Fruit fly (Drosophila melanogaster) whole organism, prepupa: ENCODE data around the gene Trmt112.
A peak's percentile ranks its signal among the peaks of the same experiment; 100 is the strongest.

Source experiments
- Blimp-1 ChIP-seq: fragments of 200-800 bp; sonication (Bioruptor generic); optimal IDR thresholded peaks from 3 replicates; lab custom pipeline; 2017; ENCODE audit warnings: missing biosample characterization, missing genetic modification characterization, mild to moderate bottlenecking, moderate library complexity, missing genetic modification reagents
- CG10669 ChIP-seq: fragments of 200-800 bp; sonication (Bioruptor generic); optimal IDR thresholded peaks from 3 replicates; lab custom pipeline; 2018; ENCODE audit warnings: missing biosample characterization, mild to moderate bottlenecking, missing genetic modification characterization, moderate library complexity
- CG11762 ChIP-seq: fragments of 200-800 bp; sonication (Bioruptor generic); optimal IDR thresholded peaks from 3 replicates; lab custom pipeline; 2016; ENCODE audit warnings: missing biosample characterization, missing genetic modification characterization; ENCODE audit not compliant: insufficient read depth
- CG11902 ChIP-seq: fragments of 200-800 bp; sonication (Bioruptor generic); optimal IDR thresholded peaks from 3 replicates; lab custom pipeline; 2016; ENCODE audit warnings: missing biosample characterization, missing genetic modification characterization
- CG15336 ChIP-seq: fragments of 200-800 bp; sonication (Bioruptor generic); IDR thresholded peaks from 2 replicates; pipeline ENCODE4 v1.3.6; 2022; ENCODE audit warnings: missing biosample characterization, missing genetic modification characterization
- CG1621 ChIP-seq: fragments of 200-800 bp; sonication (Bioruptor generic); optimal IDR thresholded peaks from 3 replicates; lab custom pipeline; 2018; ENCODE audit warnings: missing biosample characterization, mild to moderate bottlenecking, missing genetic modification characterization
- CG3032 ChIP-seq: fragments of 200-800 bp; optimal IDR thresholded peaks from 2 replicates; lab custom pipeline; 2019; ENCODE audit warnings: missing biosample characterization, mild to moderate bottlenecking, missing genetic modification characterization, moderate library complexity
- CG31627 ChIP-seq: fragments of 200-800 bp; sonication (Bioruptor generic); optimal IDR thresholded peaks from 3 replicates; lab custom pipeline; 2016; ENCODE audit warnings: missing biosample characterization, missing genetic modification characterization
- CG32006 ChIP-seq: fragments of 200-800 bp; sonication (Bioruptor generic); optimal IDR thresholded peaks from 3 replicates; lab custom pipeline; 2017; ENCODE audit warnings: missing biosample characterization, mild to moderate bottlenecking, missing genetic modification characterization
- CG3919 ChIP-seq: fragments of 200-800 bp; sonication (Bioruptor generic); optimal IDR thresholded peaks from 3 replicates; lab custom pipeline; 2016; ENCODE audit warnings: missing biosample characterization, missing genetic modification characterization
- CG6163 ChIP-seq: fragments of 200-800 bp; sonication (Bioruptor generic); IDR thresholded peaks from 3 replicates; pipeline ENCODE4 v1.3.6; 2022; ENCODE audit warnings: missing biosample characterization, missing genetic modification characterization
- CG6276 ChIP-seq: fragments of 200-800 bp; sonication (Bioruptor generic); optimal IDR thresholded peaks from 2 replicates; lab custom pipeline; 2017; ENCODE audit warnings: missing biosample characterization, mild to moderate bottlenecking, missing genetic modification characterization
- CG6792 ChIP-seq: fragments of 200-800 bp; sonication (Bioruptor generic); optimal IDR thresholded peaks from 3 replicates; lab custom pipeline; 2016; ENCODE audit warnings: missing biosample characterization, missing genetic modification characterization
- CG6808 ChIP-seq: fragments of 200-800 bp; sonication (Bioruptor generic); optimal IDR thresholded peaks from 3 replicates; lab custom pipeline; 2017; ENCODE audit warnings: missing biosample characterization, missing genetic modification characterization, mild to moderate bottlenecking, moderate library complexity, missing genetic modification reagents
- CG6854 ChIP-seq: fragments of 200-800 bp; sonication (Bioruptor generic); optimal IDR thresholded peaks from 2 replicates; lab custom pipeline; 2017; ENCODE audit warnings: missing biosample characterization, mild to moderate bottlenecking, missing genetic modification characterization
- CG7368 ChIP-seq: fragments of 200-800 bp; sonication (Bioruptor generic); optimal IDR thresholded peaks from 3 replicates; lab custom pipeline; 2016; ENCODE audit warnings: missing biosample characterization, missing genetic modification characterization
- CG8119 ChIP-seq: fragments of 200-800 bp; sonication (Bioruptor generic); IDR thresholded peaks from 3 replicates; pipeline ENCODE4 v1.3.6; 2022; ENCODE audit warnings: missing biosample characterization, missing genetic modification characterization
- CG8319 ChIP-seq: fragments of 200-800 bp; sonication (Bioruptor generic); optimal IDR thresholded peaks from 3 replicates; lab custom pipeline; 2016; ENCODE audit warnings: missing biosample characterization, missing genetic modification characterization
- CG8632 ChIP-seq: fragments of 200-800 bp; sonication (Bioruptor generic); optimal IDR thresholded peaks from 3 replicates; lab custom pipeline; 2016; ENCODE audit warnings: missing biosample characterization, missing genetic modification characterization
- CG9139 ChIP-seq: fragments of 200-800 bp; sonication (Bioruptor generic); optimal IDR thresholded peaks from 3 replicates; lab custom pipeline; 2017; ENCODE audit warnings: missing biosample characterization, mild to moderate bottlenecking, missing genetic modification characterization
- Eip75B ChIP-seq: fragments of 200-800 bp; sonication (Bioruptor generic); optimal IDR thresholded peaks from 3 replicates; lab custom pipeline; 2016; ENCODE audit warnings: missing biosample characterization, missing genetic modification characterization
- Eip78C ChIP-seq: fragments of 200-800 bp; sonication (Bioruptor generic); peaks from one replicate; lab custom pipeline; 2016; ENCODE audit warnings: missing biosample characterization, missing genetic modification characterization
- Ets21C ChIP-seq: fragments of 200-800 bp; sonication (Bioruptor generic); optimal IDR thresholded peaks from 3 replicates; lab custom pipeline; 2016; ENCODE audit warnings: missing biosample characterization, missing genetic modification characterization
- Ets96B ChIP-seq: fragments of 200-800 bp; optimal IDR thresholded peaks from 2 replicates; lab custom pipeline; 2019; ENCODE audit warnings: missing biosample characterization, mild to moderate bottlenecking, missing genetic modification characterization, moderate library complexity
- Gug ChIP-seq: fragments of 200-800 bp; sonication (Bioruptor generic); IDR thresholded peaks from 2 replicates; pipeline ENCODE4 v1.3.6; 2022; ENCODE audit warnings: missing biosample characterization, missing genetic modification characterization
- Hr38 ChIP-seq: sonication (Bioruptor generic); optimal IDR thresholded peaks from 2 replicates; lab custom pipeline; 2016; ENCODE audit warnings: missing biosample characterization, missing genetic modification characterization
- Hr39 ChIP-seq: fragments of 200-800 bp; sonication (Bioruptor generic); optimal IDR thresholded peaks from 2 replicates; lab custom pipeline; 2016; ENCODE audit warnings: missing biosample characterization, missing genetic modification characterization
- OdsH ChIP-seq: fragments of 200-800 bp; sonication (Bioruptor generic); optimal IDR thresholded peaks from 3 replicates; lab custom pipeline; 2016; ENCODE audit warnings: missing biosample characterization, missing genetic modification characterization
- Smox ChIP-seq: fragments of 200-800 bp; sonication (Bioruptor generic); optimal IDR thresholded peaks from 3 replicates; lab custom pipeline; 2016; ENCODE audit warnings: missing biosample characterization, missing genetic modification characterization
- Sox102F ChIP-seq: fragments of 200-800 bp; sonication (Bioruptor generic); optimal IDR thresholded peaks from 2 replicates; lab custom pipeline; 2016; ENCODE audit warnings: missing biosample characterization, mild to moderate bottlenecking, missing genetic modification characterization
- Sox14 ChIP-seq: fragments of 200-800 bp; sonication (Bioruptor generic); optimal IDR thresholded peaks from 3 replicates; lab custom pipeline; 2016; ENCODE audit warnings: missing biosample characterization, missing genetic modification characterization
- achi ChIP-seq: fragments of 200-800 bp; sonication (Bioruptor generic); optimal IDR thresholded peaks from 3 replicates; lab custom pipeline; 2016; ENCODE audit warnings: missing biosample characterization, missing genetic modification characterization
- cyc ChIP-seq: fragments of 200-800 bp; sonication (Bioruptor generic); optimal IDR thresholded peaks from 3 replicates; lab custom pipeline; 2016; ENCODE audit warnings: missing biosample characterization, missing genetic modification characterization
- eg ChIP-seq: fragments of 200-800 bp; sonication (Bioruptor generic); IDR thresholded peaks from 3 replicates; pipeline ENCODE4 v1.3.6; 2022; ENCODE audit warnings: missing biosample characterization, missing genetic modification characterization
- esn ChIP-seq: fragments of 200-800 bp; sonication (Bioruptor generic); optimal IDR thresholded peaks from 2 replicates; lab custom pipeline; 2016; ENCODE audit warnings: missing biosample characterization, mild to moderate bottlenecking, missing genetic modification characterization, moderate library complexity
- fd85E ChIP-seq: fragments of 200-800 bp; sonication (Bioruptor generic); optimal IDR thresholded peaks from 3 replicates; lab custom pipeline; 2016; ENCODE audit warnings: missing biosample characterization, missing genetic modification characterization
- fkh ChIP-seq: fragments of 200-800 bp; sonication (Bioruptor generic); optimal IDR thresholded peaks from 3 replicates; lab custom pipeline; 2017; ENCODE audit warnings: missing biosample characterization, mild to moderate bottlenecking, missing genetic modification characterization, moderate library complexity
- lz ChIP-seq: fragments of 200-800 bp; sonication (Bioruptor generic); optimal IDR thresholded peaks from 3 replicates; lab custom pipeline; 2016; ENCODE audit warnings: missing biosample characterization, missing genetic modification characterization
- pdm3 ChIP-seq: fragments of 200-800 bp; sonication (Bioruptor generic); optimal IDR thresholded peaks from 3 replicates; lab custom pipeline; 2016; ENCODE audit warnings: missing biosample characterization, missing genetic modification characterization
- salr ChIP-seq, 2 experiments: fragments of 200-800 bp; sonication (Bioruptor generic); optimal IDR thresholded peaks; 3 replicates each; lab custom pipeline; 2016 to 2018; ENCODE audit warnings: missing biosample characterization in 2 of 2, missing genetic modification characterization in 2 of 2, mild to moderate bottlenecking in 1 of 2
- spab ChIP-seq: fragments of 200-800 bp; sonication (Bioruptor generic); optimal IDR thresholded peaks from 2 replicates; lab custom pipeline; 2017; ENCODE audit warnings: missing biosample characterization, mild to moderate bottlenecking, missing genetic modification characterization, missing genetic modification reagents
- ss ChIP-seq, 2 experiments: fragments of 200-800 bp; sonication (Bioruptor generic); optimal IDR thresholded peaks; 2 replicates in 1 of 2; 3 replicates in 1 of 2; lab custom pipeline; 2017 to 2018; ENCODE audit warnings: mild to moderate bottlenecking in 2 of 2, missing biosample characterization in 2 of 2, missing genetic modification characterization in 2 of 2, moderate library complexity in 1 of 2
- svp ChIP-seq: fragments of 200-800 bp; sonication (Bioruptor generic); peaks from one replicate; lab custom pipeline; 2016; ENCODE audit warnings: missing biosample characterization, missing genetic modification characterization

The Trmt112 gene

DNA sequence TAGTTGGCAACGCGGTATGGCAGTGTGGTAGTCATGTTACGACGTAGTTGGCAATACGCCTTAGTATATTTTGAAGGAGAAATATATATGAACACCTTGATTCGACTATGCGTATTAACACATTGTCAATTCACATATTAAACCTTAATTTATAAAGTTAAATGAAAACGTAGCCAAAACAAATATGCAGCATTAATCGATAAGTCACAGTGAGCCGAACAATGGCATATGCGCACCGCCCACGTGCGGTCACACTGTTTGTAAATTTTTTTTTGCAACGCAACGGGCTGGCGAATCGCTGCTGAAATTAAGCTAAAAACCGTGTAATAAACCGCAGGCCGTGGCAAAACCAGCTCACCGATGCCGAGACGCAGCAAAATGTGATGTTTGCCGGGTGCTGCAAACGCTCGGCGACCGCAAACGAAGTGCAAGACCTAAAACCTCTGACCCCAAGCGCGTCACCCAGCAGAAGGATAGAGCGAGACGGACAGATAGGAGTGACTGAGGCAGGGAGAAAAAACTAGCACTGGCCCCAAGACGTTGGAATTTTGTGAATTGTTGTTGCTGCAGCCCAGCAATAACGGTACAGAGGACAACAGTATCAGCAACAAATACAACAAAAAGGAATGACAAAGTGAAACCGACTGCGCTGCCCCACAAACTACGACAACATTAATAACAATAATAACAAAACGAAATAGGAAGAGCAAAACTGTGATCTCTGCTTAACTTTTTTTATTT lies 40.9 kb downstream of the Trmt112 start:
- TF ChIP-seq Ets21C (GFP tag; lab: Kevin White, UChicago) (no peak), CG6854 (GFP tag; lab: Kevin White, UChicago) (peak; percentile 30), Hr39 (peak; percentile 6), Sox14 (GFP tag; lab: Kevin White, UChicago) (peak; percentile 38), svp (GFP tag; lab: Kevin White, UChicago) (peak; percentile 100), OdsH (GFP tag; lab: Kevin White, UChicago) (no peak), ss (GFP tag; optimal IDR thresholded peaks at IDR 0.05; lab: Kevin White, UChicago) (peak in 1 of 2 experiments; percentile 30), spab (GFP tag; lab: Kevin White, UChicago) (no peak), CG6276 (GFP tag; lab: Kevin White, UChicago) (peak; percentile 4), CG6163 (GFP tag; lab: Robert Waterston, UW) (no peak), CG6808 (GFP tag; lab: Kevin White, UChicago) (peak; percentile 23), CG1621 (tag; lab: Kevin White, UChicago) (peak; percentile 5), CG15336 (peak; percentile 45), CG31627 (GFP tag; lab: Kevin White, UChicago) (peak; percentile 3), Eip78C (peak; percentile 48), fkh (peak; percentile 48), CG32006 (GFP tag; lab: Kevin White, UChicago) (no peak), eg (0 out of 3 replicates have a peak, but pooled peaks have one; percentile 29)

DNA sequence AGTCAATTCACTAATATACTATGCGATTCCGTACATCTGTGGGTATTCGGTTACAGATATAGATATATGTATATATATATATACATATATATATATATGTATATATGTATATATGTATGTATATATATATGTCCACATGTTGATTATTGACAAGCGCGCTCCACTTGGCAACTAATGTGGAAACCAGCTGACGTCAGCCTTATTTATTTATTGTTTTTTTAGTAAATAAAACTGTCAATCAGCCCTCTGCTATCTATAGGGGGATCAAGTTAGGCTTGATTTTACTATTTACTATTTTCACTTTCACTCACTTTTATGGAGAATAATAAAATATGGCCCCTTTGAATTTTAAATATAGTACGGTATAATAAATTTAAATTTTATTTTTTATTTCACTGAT lies 41.7 kb downstream of the Trmt112 start:
- TF ChIP-seq Eip78C (peak; percentile 15), fkh (no peak), CG7368 (no peak)
- TF ChIP-seq, all 60 proteins: peak for 1

DNA sequence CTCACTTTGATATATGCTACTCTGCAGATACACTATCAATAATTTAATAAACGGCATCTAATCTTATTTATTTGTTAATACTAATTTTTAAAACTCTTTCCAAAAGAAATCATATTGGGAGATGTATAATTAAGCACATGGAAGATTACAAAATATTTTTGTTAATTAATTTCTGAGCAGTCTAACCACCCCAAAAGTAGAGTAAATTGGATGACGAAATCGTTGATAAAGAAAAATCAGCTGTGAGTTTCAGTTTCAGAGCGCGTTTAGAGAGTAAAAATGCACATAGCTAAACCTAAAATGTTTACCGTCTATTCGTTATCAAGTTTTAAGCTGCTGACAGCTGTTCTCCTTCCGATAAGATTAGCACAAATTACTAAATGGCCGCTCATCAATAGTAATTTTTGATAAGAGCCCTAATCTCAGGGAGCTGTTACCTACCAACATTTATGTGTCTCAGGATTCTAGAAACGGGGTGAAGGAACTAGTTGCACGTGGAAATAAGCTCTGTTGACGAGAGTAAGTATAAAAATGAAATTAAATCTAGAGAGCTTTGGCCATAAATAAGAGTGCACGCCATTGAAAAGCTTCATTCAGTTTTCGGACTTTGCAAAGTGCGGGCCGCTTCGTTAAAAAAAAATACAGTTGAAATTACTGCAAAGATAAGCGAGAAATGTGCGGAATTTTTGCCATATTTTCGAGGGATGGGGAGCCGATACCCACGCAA lies 43.9 kb downstream of the Trmt112 start, which contains the start of the genes chb and AsnS:
chb (plus strand) TSS at position 327 of the 727 bp plus-strand sequence.
AsnS (plus strand) TSS at position 592 of the 727 bp plus-strand sequence.
- TF ChIP-seq pdm3 (GFP tag; lab: Kevin White, UChicago) (peak; percentile 85), lz (GFP tag; lab: Kevin White, UChicago) (peak; percentile 85), CG8319 (GFP tag; lab: Kevin White, UChicago) (peak; percentile 29), cyc (peak; percentile 78), CG6163 (GFP tag; lab: Robert Waterston, UW) (peak; percentile 88), CG8119 (peak; percentile 88), spab (GFP tag; lab: Kevin White, UChicago) (peak; percentile 43), CG11762 (GFP tag; lab: Kevin White, UChicago) (peak; percentile 55), Sox102F (GFP tag; lab: Kevin White, UChicago) (peak; percentile 76), CG8632 (GFP tag; lab: Kevin White, UChicago) (peak; percentile 76), CG3919 (GFP tag; lab: Kevin White, UChicago) (peak; percentile 61), fkh (peak; percentile 1), Ets96B (tag; lab: Kevin White, UChicago) (peak; percentile 89), CG32006 (GFP tag; lab: Kevin White, UChicago) (peak; percentile 80), Ets21C (GFP tag; lab: Kevin White, UChicago) (peak; percentile 76), Sox14 (GFP tag; lab: Kevin White, UChicago) (peak; percentile 77), Smox (peak; percentile 83), CG6808 (GFP tag; lab: Kevin White, UChicago) (no peak), fd85E (GFP tag; lab: Kevin White, UChicago) (no peak), CG15336 (peak; percentile 91), esn (GFP tag; lab: Kevin White, UChicago) (peak; percentile 90), CG11902 (GFP tag; lab: Kevin White, UChicago) (peak; percentile 38), CG9139 (GFP tag; lab: Kevin White, UChicago) (no peak), CG6792 (peak; percentile 79), OdsH (GFP tag; lab: Kevin White, UChicago) (peak; percentile 78), CG3032 (tag; lab: Kevin White, UChicago) (peak; percentile 79), salr (GFP tag; optimal IDR thresholded peaks at IDR 0.05; lab: Kevin White, UChicago) (peak; percentile 27 to 69), CG10669 (GFP tag; lab: Kevin White, UChicago) (peak; percentile 71), Eip75B (peak; percentile 80), achi (peak; percentile 75), Hr38 (GFP tag; lab: Kevin White, UChicago) (no peak), Gug (GFP tag; lab: Robert Waterston, UW) (peak; percentile 88), CG7368 (peak; percentile 57), ss (GFP tag; optimal IDR thresholded peaks at IDR 0.05; lab: Kevin White, UChicago) (peak in 1 of 2 experiments; percentile 9), CG31627 (GFP tag; lab: Kevin White, UChicago) (peak; percentile 85), Blimp-1 (GFP tag; lab: Kevin White, UChicago) (peak; percentile 59), eg (peak; percentile 95)
